Fruit fly (Drosophila melanogaster): ENCODE data around the gene CG33494.

CG33494 gene

dm6 chr3R:25543565-25544317 lies 48.8 kb upstream of the CG33494 start (continued):
- TF ChIP-seq Myb (GFP tag; optimal IDR thresholded peaks at IDR 0.05), result no peak
- TF ChIP-seq Adf1 (GFP tag; IDR thresholded peaks at IDR 0.05), result no peak
- no peak for TF ChIP-seq CG7928 (GFP tag; optimal IDR thresholded peaks at IDR 0.05)
- TF ChIP-seq CG11247 (GFP tag; IDR thresholded peaks at IDR 0.05), result no peak
- peak; percentile 33 for TF ChIP-seq dmrt11E (tag; optimal IDR thresholded peaks at IDR 0.05)
- TF ChIP-seq CG4328 (GFP tag; optimal IDR thresholded peaks at IDR 0.05), result no peak
- TF ChIP-seq CG14860 (GFP tag; IDR thresholded peaks at IDR 0.05; ENCODE audit: partially characterized antibody), result no peak
- TF ChIP-seq HLH3B (GFP tag; IDR thresholded peaks at IDR 0.05), result no peak
- no peak for TF ChIP-seq sima (GFP tag; optimal IDR thresholded peaks at IDR 0.05)
- TF ChIP-seq yki (optimal IDR thresholded peaks at IDR 0.05), result no peak
- no peak for TF ChIP-seq dysf (GFP tag; IDR thresholded peaks at IDR 0.05)
- no peak for TF ChIP-seq CG14050 (GFP tag; IDR thresholded peaks at IDR 0.05)
- TF ChIP-seq CG6791 (GFP tag; IDR thresholded peaks at IDR 0.05; ENCODE audit: partially characterized antibody), result no peak
- no peak for TF ChIP-seq az2 (GFP tag; optimal IDR thresholded peaks at IDR 0.05)
- no peak for TF ChIP-seq ci (GFP tag; IDR thresholded peaks at IDR 0.05)
- peak; percentile 2 for TF ChIP-seq grn (GFP tag; optimal IDR thresholded peaks at IDR 0.05)
- no peak for TF ChIP-seq HmgZ (tag; optimal IDR thresholded peaks at IDR 0.05)
- no peak for TF ChIP-seq Fer3 (tag; optimal IDR thresholded peaks at IDR 0.05)
- no peak for TF ChIP-seq disco-r (GFP tag; optimal IDR thresholded peaks at IDR 0.05)
- TF ChIP-seq nau (GFP tag; optimal IDR thresholded peaks at IDR 0.05), result no peak
- TF ChIP-seq cato (GFP tag; optimal IDR thresholded peaks at IDR 0.05; ENCODE audit: borderline replicate concordance), result no peak
- TF ChIP-seq Vsx1 (GFP tag; optimal IDR thresholded peaks at IDR 0.05), result peak; percentile 50
- TF ChIP-seq CG13287 (GFP tag; IDR thresholded peaks at IDR 0.05; ENCODE audit: partially characterized antibody), result no peak
- no peak for TF ChIP-seq tll (GFP tag; optimal IDR thresholded peaks at IDR 0.05)
- TF ChIP-seq CG15269 (tag; optimal IDR thresholded peaks at IDR 0.05), result peak; percentile 21
- TF ChIP-seq CG13624 (GFP tag; optimal IDR thresholded peaks at IDR 0.05), result no peak
- no peak for TF ChIP-seq her (GFP tag; optimal IDR thresholded peaks at IDR 0.05)
- no peak for TF ChIP-seq h (optimal IDR thresholded peaks at IDR 0.05)
- TF ChIP-seq chinmo (GFP tag; IDR thresholded peaks at IDR 0.05; ENCODE audit: partially characterized antibody), result 0 out of 4 replicates have a peak, but pooled peaks have one; percentile 19
- TF ChIP-seq CG15011 (GFP tag; optimal IDR thresholded peaks at IDR 0.05), result no peak
- TF ChIP-seq CG11504 (tag; optimal IDR thresholded peaks at IDR 0.05), result peak; percentile 36
- no peak for TF ChIP-seq gsb-n (tag; optimal IDR thresholded peaks at IDR 0.05)
- TF ChIP-seq otp (GFP tag; IDR thresholded peaks at IDR 0.05), result no peak
- TF ChIP-seq CG3726 (GFP tag; IDR thresholded peaks at IDR 0.05), result no peak
- TF ChIP-seq croc (GFP tag; conservative IDR thresholded peaks at IDR 0.05), result no peak
- peak; percentile 16 for TF ChIP-seq CG10543 (GFP tag; optimal IDR thresholded peaks at IDR 0.05)
- no peak for TF ChIP-seq CG6272 (GFP tag; IDR thresholded peaks at IDR 0.05)
- no peak for TF ChIP-seq Nf-YB (GFP tag; optimal IDR thresholded peaks at IDR 0.05)
- no peak for TF ChIP-seq Mad (GFP tag; optimal IDR thresholded peaks at IDR 0.05)
- TF ChIP-seq CG6254 (GFP tag; optimal IDR thresholded peaks at IDR 0.05), result peak; percentile 25
- peak in 1 of 2 experiments; percentile 37 for TF ChIP-seq Eip74EF (GFP tag; optimal IDR thresholded peaks at IDR 0.05)
- TF ChIP-seq CG2712 (tag; optimal IDR thresholded peaks at IDR 0.05), result no peak
- no peak for TF ChIP-seq Dip2 (GFP tag; IDR thresholded peaks at IDR 0.05)
- TF ChIP-seq CG9609 (GFP tag; optimal IDR thresholded peaks at IDR 0.05), result no peak
- no peak for TF ChIP-seq CG34422 (GFP tag; IDR thresholded peaks at IDR 0.05)
- TF ChIP-seq CTCF (GFP tag; optimal IDR thresholded peaks at IDR 0.05), result no peak
- TF ChIP-seq mirr (GFP tag; optimal IDR thresholded peaks at IDR 0.05), result peak; percentile 63
- peak; percentile 16 for TF ChIP-seq Fer1 (GFP tag; optimal IDR thresholded peaks at IDR 0.05)
- no peak for TF ChIP-seq CG1647 (GFP tag; optimal IDR thresholded peaks at IDR 0.05)
- TF ChIP-seq CG42726 (GFP tag; IDR thresholded peaks at IDR 0.05; ENCODE audit: partially characterized antibody), result no peak
